Worm (Caenorhabditis elegans): ENCODE data around the gene T02C1.1.

T02C1.1 gene

DNA sequence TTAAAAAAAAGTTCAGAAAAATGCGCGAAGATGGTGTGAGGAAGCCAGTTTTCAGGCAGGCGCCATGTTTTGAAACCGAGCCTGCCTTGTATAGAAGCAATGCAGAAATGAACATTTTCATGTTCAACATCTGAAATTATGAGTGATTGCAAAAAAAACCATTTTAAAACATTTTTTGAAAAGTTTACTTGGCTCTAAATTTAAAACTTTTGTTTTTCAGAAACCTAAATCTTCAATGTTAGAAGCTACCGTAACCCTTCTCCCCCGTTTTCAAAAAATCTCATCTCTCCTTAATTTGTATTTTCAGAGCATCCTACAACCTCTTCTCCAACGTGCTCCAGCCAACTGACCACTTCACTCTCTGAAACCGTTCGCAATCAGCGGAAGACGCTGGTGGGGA lies 34.2 kb downstream of the T02C1.1 start, which contains the start of gene fozi-1:
Gene fozi-1, plus strand, starts transcription at position 301 of the 400 bp plus-strand sequence.
- no peak for TF ChIP-seq alr-1 (tag; optimal IDR thresholded peaks at IDR 0.05)
- no peak for TF ChIP-seq R02D3.7 (tag; optimal IDR thresholded peaks at IDR 0.05)

DNA sequence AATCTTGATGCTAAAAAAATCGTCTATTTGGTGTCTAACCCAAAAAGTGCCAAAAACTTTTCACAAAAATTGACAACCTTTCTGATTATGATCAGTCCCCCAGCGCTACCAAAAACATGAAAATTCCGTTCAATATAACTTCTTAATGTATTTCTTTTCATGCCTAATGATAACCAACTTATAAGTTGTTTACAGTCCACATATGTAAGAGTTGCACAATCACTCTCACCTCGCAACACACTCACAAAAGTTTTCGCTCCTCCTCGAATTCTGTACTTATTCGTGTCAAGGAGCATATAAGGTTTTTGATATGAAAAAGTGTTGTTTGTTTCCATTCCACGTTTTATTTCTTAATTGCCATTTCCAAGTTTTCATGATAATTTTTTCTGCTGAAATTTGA lies 41.2 kb downstream of the T02C1.1 start:
- TF ChIP-seq mab-5 (tag; optimal IDR thresholded peaks at IDR 0.05), result no peak
- no peak for TF ChIP-seq elt-1 (tag; optimal IDR thresholded peaks at IDR 0.05)
- no peak for TF ChIP-seq unc-62 (GFP tag; optimal IDR thresholded peaks at IDR 0.05)
- no peak for TF ChIP-seq mdl-1 (tag; optimal IDR thresholded peaks at IDR 0.05)
- TF ChIP-seq fos-1 (tag; optimal IDR thresholded peaks at IDR 0.05), result peak; percentile 28

DNA sequence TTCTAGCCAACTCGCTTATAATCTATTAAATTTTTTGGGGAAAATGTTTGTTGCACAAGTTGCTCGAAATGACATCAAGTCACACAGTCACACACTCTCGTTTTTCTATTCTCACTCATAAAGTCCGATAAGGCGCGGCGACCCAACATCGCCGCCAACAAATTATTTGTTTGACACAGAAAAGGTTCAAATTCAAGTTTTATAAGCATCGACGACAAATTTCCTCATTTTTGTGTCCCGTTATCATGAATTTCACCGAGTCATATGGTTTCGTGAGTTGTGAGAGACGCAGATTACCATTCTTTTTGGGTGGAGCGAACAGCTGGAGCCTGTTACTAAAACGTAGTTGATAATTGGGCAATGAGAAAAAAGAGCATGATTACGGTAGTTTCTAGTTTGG lies 42.5 kb downstream of the T02C1.1 start:
- TF ChIP-seq Y55F3AM.14 (GFP tag; optimal IDR thresholded peaks at IDR 0.05) (no peak), ztf-11 (tag; optimal IDR thresholded peaks at IDR 0.05) (no peak), lsy-2 (tag; optimal IDR thresholded peaks at IDR 0.05) (no peak), nhr-129 (tag; optimal IDR thresholded peaks at IDR 0.05) (no peak), C34F6.9 (tag; optimal IDR thresholded peaks at IDR 0.05) (no peak), ceh-16 (tag; optimal IDR thresholded peaks at IDR 0.05) (no peak), snpc-4 (tag; optimal IDR thresholded peaks at IDR 0.05) (no peak), unc-62 (GFP tag; optimal IDR thresholded peaks at IDR 0.05) (no peak), crh-2 (tag; optimal IDR thresholded peaks at IDR 0.05) (peak; percentile 66), nhr-11 (tag; optimal IDR thresholded peaks at IDR 0.05) (no peak), R02D3.7 (tag; optimal IDR thresholded peaks at IDR 0.05) (no peak), aly-2 (tag; optimal IDR thresholded peaks at IDR 0.05) (no peak), nhr-10 (tag; optimal IDR thresholded peaks at IDR 0.05) (no peak), lin-39 (tag; optimal IDR thresholded peaks at IDR 0.05) (no peak), elt-1 (tag; optimal IDR thresholded peaks at IDR 0.05) (no peak), elt-3 (tag; optimal IDR thresholded peaks at IDR 0.05) (no peak), lin-11 (tag; optimal IDR thresholded peaks at IDR 0.05) (no peak), unc-55 (GFP tag; optimal IDR thresholded peaks at IDR 0.05) (no peak), nhr-21 (tag; optimal IDR thresholded peaks at IDR 0.05) (no peak), nhr-12 (tag; optimal IDR thresholded peaks at IDR 0.05) (no peak), nhr-25 (tag; optimal IDR thresholded peaks at IDR 0.05) (no peak), ztf-1 (GFP tag; conservative IDR thresholded peaks at IDR 0.05) (no peak), ceh-82 (tag; optimal IDR thresholded peaks at IDR 0.05) (no peak), gmeb-1 (tag; optimal IDR thresholded peaks at IDR 0.05) (peak; percentile 42), ztf-4 (tag; optimal IDR thresholded peaks at IDR 0.05) (no peak), skn-1 (tag; optimal IDR thresholded peaks at IDR 0.05) (no peak), sem-4 (tag; optimal IDR thresholded peaks at IDR 0.05) (no peak), mbf-1 (tag; optimal IDR thresholded peaks at IDR 0.05) (no peak), sma-9 (GFP tag; optimal IDR thresholded peaks at IDR 0.05) (peak; percentile 64), sma-9 (tag; optimal IDR thresholded peaks at IDR 0.05) (no peak), fos-1 (tag; optimal IDR thresholded peaks at IDR 0.05) (peak; percentile 87), dmd-4 (tag; optimal IDR thresholded peaks at IDR 0.05) (no peak), peb-1 (tag; optimal IDR thresholded peaks at IDR 0.05) (no peak), nhr-237 (tag; optimal IDR thresholded peaks at IDR 0.05) (no peak), unc-39 (tag; optimal IDR thresholded peaks at IDR 0.05) (no peak)

DNA sequence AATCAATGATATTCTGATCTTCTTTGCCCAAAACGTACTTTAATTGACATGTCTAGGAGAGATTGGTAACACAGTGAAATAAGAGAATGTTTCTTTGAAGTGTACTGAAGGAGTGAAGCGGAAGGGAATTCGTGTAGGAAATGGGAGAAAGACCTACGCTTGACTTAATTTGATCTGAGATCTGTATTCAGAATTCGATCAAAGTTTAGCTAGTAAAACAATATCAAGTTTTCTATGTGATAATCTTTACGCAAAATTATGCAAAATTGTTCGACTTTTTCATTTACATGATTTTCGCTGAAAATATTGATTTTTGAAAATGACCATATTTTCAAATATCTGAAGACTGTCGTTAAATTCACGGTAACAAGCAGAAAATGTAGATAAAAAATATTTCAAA lies 50.0 kb downstream of the T02C1.1 start, which contains the start of gene K01B6.4:
Gene K01B6.4, minus strand, starts transcription at position 101 of the 400 bp plus-strand sequence.
- TF ChIP-seq skn-1 (tag; optimal IDR thresholded peaks at IDR 0.05) (no peak), gmeb-1 (tag; optimal IDR thresholded peaks at IDR 0.05) (no peak), nhr-77 (tag; optimal IDR thresholded peaks at IDR 0.05) (no peak), dmd-4 (tag; optimal IDR thresholded peaks at IDR 0.05) (no peak)

All from whole organism, L2 larva.